Worm (Caenorhabditis elegans) whole organism, L2 larva: ENCODE measurements around the gene clec-162.

ENCODE experiments used
- C34F6.9 ChIP-seq: fragments of 150-350 bp; optimal IDR thresholded peaks from 2 replicates; lab custom pipeline; 2014; ENCODE audit warnings: missing biosample characterization, missing genetic modification characterization
- F13H6.1 ChIP-seq: sonication (generic microtip); optimal IDR thresholded peaks from 2 replicates; lab custom pipeline; 2016; ENCODE audit warnings: missing genetic modification characterization, missing compliant biosample characterization
- R02D3.7 ChIP-seq: fragments of 150-350 bp; optimal IDR thresholded peaks from 2 replicates; lab custom pipeline; 2014; ENCODE audit warnings: missing biosample characterization, missing genetic modification characterization
- Y55F3AM.14 ChIP-seq: fragments of 200-800 bp; sonication (Bioruptor generic); optimal IDR thresholded peaks from 2 replicates; lab custom pipeline; 2018; ENCODE audit warnings: mild to moderate bottlenecking, missing genetic modification characterization, missing compliant biosample characterization
- ZK546.5 ChIP-seq: sonication (generic microtip); optimal IDR thresholded peaks from 2 replicates; lab custom pipeline; 2017; ENCODE audit warnings: missing biosample characterization, missing genetic modification characterization
- alr-1 ChIP-seq: fragments of 150-350 bp; optimal IDR thresholded peaks from 2 replicates; lab custom pipeline; 2014; ENCODE audit warnings: missing biosample characterization, missing genetic modification characterization
- aly-2 ChIP-seq: fragments of 150-350 bp; optimal IDR thresholded peaks from 2 replicates; lab custom pipeline; 2014; ENCODE audit warnings: missing biosample characterization, missing genetic modification characterization
- ceh-16 ChIP-seq: fragments of 150-350 bp; optimal IDR thresholded peaks from 2 replicates; lab custom pipeline; 2014; ENCODE audit warnings: missing biosample characterization, missing genetic modification characterization
- crh-2 ChIP-seq: sonication (generic microtip); optimal IDR thresholded peaks from 2 replicates; lab custom pipeline; 2017; ENCODE audit warnings: missing biosample characterization, missing genetic modification characterization
- dmd-4 ChIP-seq: sonication (generic microtip); optimal IDR thresholded peaks from 2 replicates; lab custom pipeline; 2017; ENCODE audit warnings: missing biosample characterization, missing genetic modification characterization
- elt-3 ChIP-seq: sonication (generic microtip); optimal IDR thresholded peaks from 2 replicates; lab custom pipeline; 2017; ENCODE audit warnings: missing biosample characterization, missing genetic modification characterization
- lin-11 ChIP-seq: fragments of 150-350 bp; sonication (generic microtip); optimal IDR thresholded peaks from 2 replicates; lab custom pipeline; 2014; ENCODE audit warnings: missing biosample characterization, missing genetic modification characterization, inconsistent platforms, mixed read lengths
- lin-39 ChIP-seq: fragments of 150-350 bp; optimal IDR thresholded peaks from 2 replicates; lab custom pipeline; 2014; ENCODE audit warnings: missing biosample characterization, missing genetic modification reagents, missing genetic modification characterization
- lsy-2 ChIP-seq, 2 experiments: fragments of 150-350 bp in 1 of 2; sonication (generic microtip) in 1 of 2; optimal IDR thresholded peaks; 2 replicates each; lab custom pipeline; 2014 to 2017; ENCODE audit warnings: missing biosample characterization in 2 of 2, missing genetic modification characterization in 2 of 2
- mab-5 ChIP-seq: fragments of 150-350 bp; optimal IDR thresholded peaks from 2 replicates; lab custom pipeline; 2014; ENCODE audit warnings: missing biosample characterization, missing genetic modification characterization
- mbf-1 ChIP-seq: sonication (generic microtip); optimal IDR thresholded peaks from 2 replicates; lab custom pipeline; 2017; ENCODE audit warnings: missing biosample characterization, missing genetic modification characterization
- mdl-1 ChIP-seq, 2 experiments: fragments of 150-350 bp in 1 of 2; sonication (generic microtip) in 1 of 2; optimal IDR thresholded peaks; 2 replicates each; lab custom pipeline; 2017; ENCODE audit warnings: missing biosample characterization in 2 of 2, missing genetic modification characterization in 2 of 2
- nhr-10 ChIP-seq: sonication (generic microtip); optimal IDR thresholded peaks from 2 replicates; lab custom pipeline; 2017; ENCODE audit warnings: missing biosample characterization, missing genetic modification characterization
- nhr-11 ChIP-seq: fragments of 150-350 bp; optimal IDR thresholded peaks from 2 replicates; lab custom pipeline; 2014; ENCODE audit warnings: missing biosample characterization, missing genetic modification characterization
- nhr-129 ChIP-seq: fragments of 150-350 bp; optimal IDR thresholded peaks from 2 replicates; lab custom pipeline; 2014; ENCODE audit warnings: missing biosample characterization, missing genetic modification characterization
- nhr-21 ChIP-seq: fragments of 150-350 bp; optimal IDR thresholded peaks from 2 replicates; lab custom pipeline; 2014; ENCODE audit warnings: missing biosample characterization, missing genetic modification characterization
- nhr-6 ChIP-seq: fragments of 150-350 bp; optimal IDR thresholded peaks from 2 replicates; lab custom pipeline; 2014; ENCODE audit warnings: missing biosample characterization, missing genetic modification characterization
- peb-1 ChIP-seq: fragments of 150-350 bp; optimal IDR thresholded peaks from 2 replicates; lab custom pipeline; 2014; ENCODE audit warnings: missing biosample characterization, missing genetic modification characterization
- sem-4 ChIP-seq: fragments of 150-350 bp; optimal IDR thresholded peaks from 2 replicates; lab custom pipeline; 2014; ENCODE audit warnings: missing biosample characterization, missing genetic modification reagents, missing genetic modification characterization
- skn-1 ChIP-seq: sonication (generic microtip); optimal IDR thresholded peaks from 2 replicates; lab custom pipeline; 2017; ENCODE audit warnings: missing biosample characterization, missing genetic modification characterization
- sma-3 ChIP-seq: sonication (generic microtip); optimal IDR thresholded peaks from 2 replicates; lab custom pipeline; 2016; ENCODE audit warnings: missing genetic modification reagents, missing genetic modification characterization, missing compliant biosample characterization
- sma-9 ChIP-seq, 2 experiments: fragments of 150-350 bp in 1 of 2; sonication (generic microtip) in 1 of 2; optimal IDR thresholded peaks; 2 replicates each; lab custom pipeline; 2014 to 2016; ENCODE audit warnings: missing genetic modification characterization in 2 of 2, mild to moderate bottlenecking in 1 of 2, missing biosample characterization in 1 of 2, missing compliant biosample characterization in 1 of 2, missing genetic modification reagents in 1 of 2, moderate library complexity in 1 of 2
- zag-1 ChIP-seq: fragments of 150-350 bp; optimal IDR thresholded peaks from 2 replicates; lab custom pipeline; 2014; ENCODE audit warnings: missing biosample characterization, missing genetic modification characterization
- ztf-1 ChIP-seq: fragments of 200-800 bp; sonication (Bioruptor generic); conservative IDR thresholded peaks from 2 replicates; pipeline ENCODE4 v1.3.6; 2022; ENCODE audit warnings: missing genetic modification characterization, missing compliant biosample characterization
- ztf-11 ChIP-seq: sonication (generic microtip); optimal IDR thresholded peaks from 2 replicates; lab custom pipeline; 2017; ENCODE audit warnings: missing biosample characterization, missing genetic modification characterization
- ztf-4 ChIP-seq: fragments of 150-350 bp; optimal IDR thresholded peaks from 2 replicates; lab custom pipeline; 2014; ENCODE audit warnings: missing biosample characterization, missing genetic modification characterization

Gene clec-162

ce11 chrIII:9745333-9745897, 20.4 kb upstream of the clec-162 start:
- TF ChIP-seq dmd-4 (tag; lab: Kevin White, UChicago) (no peak), ZK546.5 (tag; lab: Kevin White, UChicago) (no peak), sem-4 (no peak), elt-3 (tag; lab: Kevin White, UChicago) (no peak), aly-2 (tag; lab: Kevin White, UChicago) (no peak), C34F6.9 (no peak), sma-3 (GFP tag; lab: Kevin White, UChicago) (no peak), lin-11 (no peak), nhr-10 (no peak), ceh-16 (tag; lab: Kevin White, UChicago) (no peak), mab-5 (tag; lab: Kevin White, UChicago) (no peak), nhr-6 (tag; lab: Kevin White, UChicago) (no peak), ztf-4 (no peak), F13H6.1 (tag; lab: Kevin White, UChicago) (no peak), ztf-11 (tag; lab: Kevin White, UChicago) (no peak), peb-1 (tag; lab: Kevin White, UChicago) (no peak), Y55F3AM.14 (no peak)
- TF ChIP-seq, all 48 proteins: peak for 0

ce11 chrIII:9744525-9744924, 19.5 kb upstream of the clec-162 start:
- no peak for TF ChIP-seq elt-3 (tag; lab: Kevin White, UChicago)
- peak; percentile 59 for TF ChIP-seq nhr-129
- TF ChIP-seq Y55F3AM.14, result no peak
- TF ChIP-seq nhr-11, result no peak
- peak; percentile 72 for TF ChIP-seq F13H6.1 (tag; lab: Kevin White, UChicago)
- TF ChIP-seq zag-1 (tag; lab: Kevin White, UChicago), result no peak
- no peak for TF ChIP-seq nhr-21 (tag; lab: Kevin White, UChicago)
- no peak for TF ChIP-seq R02D3.7 (tag; lab: Kevin White, UChicago)
- no peak for TF ChIP-seq ZK546.5 (tag; lab: Kevin White, UChicago)
- no peak for TF ChIP-seq ztf-1 (GFP tag; lab: Robert Waterston, UW)
- no peak for TF ChIP-seq crh-2 (tag; lab: Kevin White, UChicago)
- TF ChIP-seq skn-1 (tag; lab: Kevin White, UChicago), result no peak
- TF ChIP-seq sma-9 (GFP tag; optimal IDR thresholded peaks at IDR 0.05; lab: Kevin White, UChicago), result peak; percentile 10
- TF ChIP-seq sma-9 (tag; optimal IDR thresholded peaks at IDR 0.05; lab: Kevin White, UChicago), result no peak
- TF ChIP-seq alr-1 (tag; lab: Kevin White, UChicago), result no peak
- no peak for TF ChIP-seq sem-4
- TF ChIP-seq lsy-2 (tag; optimal IDR thresholded peaks at IDR 0.05; lab: Kevin White, UChicago), result peak in 1 of 2 experiments; percentile 16
- TF ChIP-seq C34F6.9, result peak; percentile 41
- TF ChIP-seq, all 48 proteins: peak for 5

- TF ChIP-seq nhr-11, result no peak
- TF ChIP-seq mbf-1 (tag; lab: Kevin White, UChicago), result no peak
- TF ChIP-seq nhr-21 (tag; lab: Kevin White, UChicago), result no peak
These were observed 18.2 kb upstream of the clec-162 start, which contains the start of gene T05G5.1 for ce11 chrIII:9743239-9743638. T05G5.1 (minus strand) TSS chrIII:9743339.

ce11 chrIII:9741985-9742384, 17.0 kb upstream of the clec-162 start:
- TF ChIP-seq sem-4, result no peak
- no peak for TF ChIP-seq lin-39
- no peak for TF ChIP-seq mdl-1 (tag; optimal IDR thresholded peaks at IDR 0.05; lab: Kevin White, UChicago)
- no peak for TF ChIP-seq peb-1 (tag; lab: Kevin White, UChicago)
- no peak for TF ChIP-seq mab-5 (tag; lab: Kevin White, UChicago)
- TF ChIP-seq Y55F3AM.14, result no peak
- peak; percentile 73 for TF ChIP-seq F13H6.1 (tag; lab: Kevin White, UChicago)
- TF ChIP-seq sma-9 (GFP tag; optimal IDR thresholded peaks at IDR 0.05; lab: Kevin White, UChicago), result peak; percentile 50
- no peak for TF ChIP-seq sma-9 (tag; optimal IDR thresholded peaks at IDR 0.05; lab: Kevin White, UChicago)
- TF ChIP-seq lsy-2 (tag; optimal IDR thresholded peaks at IDR 0.05; lab: Kevin White, UChicago), result peak in 1 of 2 experiments; percentile 33
- peak; percentile 48 for TF ChIP-seq C34F6.9
- peak; percentile 31 for TF ChIP-seq nhr-129

ce11 chrIII:9740663-9741062, 15.6 kb upstream of the clec-162 start:
- no peak for TF ChIP-seq lin-39
- peak in 1 of 2 experiments; percentile 28 for TF ChIP-seq lsy-2 (tag; optimal IDR thresholded peaks at IDR 0.05; lab: Kevin White, UChicago)

ce11 chrIII:9738954-9739353, 13.9 kb upstream of the clec-162 start, which contains the start of gene hlh-4:
hlh-4 (minus strand) TSS chrIII:9739054.
- no peak for TF ChIP-seq peb-1 (tag; lab: Kevin White, UChicago)
- TF ChIP-seq ZK546.5 (tag; lab: Kevin White, UChicago), result no peak
